Fruit fly (Drosophila melanogaster) whole organism: ENCODE results near the gene Hakai.

ENCODE experiments used
- CG8478 ChIP-seq: fragments of >200 bp; optimal IDR thresholded peaks from 2 replicates; lab custom pipeline; 2018; ENCODE audit warnings: inconsistent platforms
- Dll ChIP-seq: fragments of >200 bp; optimal IDR thresholded peaks from 2 replicates; lab custom pipeline; 2017
- EcR ChIP-seq, 2 experiments: fragments of >200 bp; optimal IDR thresholded peaks; 2 replicates each; lab custom pipeline; 2017; ENCODE audit warnings: missing biosample characterization in 2 of 2, missing genetic modification characterization in 2 of 2, missing genetic modification reagents in 2 of 2
- pan ChIP-seq: fragments of >200 bp; optimal IDR thresholded peaks from 2 replicates; lab custom pipeline; 2017
- psq ChIP-seq: fragments of >200 bp; optimal IDR thresholded peaks from 2 replicates; lab custom pipeline; 2017
- usp ChIP-seq: fragments of >200 bp; optimal IDR thresholded peaks from 2 replicates; lab custom pipeline; 2017; ENCODE audit warnings: missing biosample characterization, missing genetic modification characterization, mixed read lengths

The Hakai gene

dm6 chr2L:19549412-19549811 lies 32.9 kb downstream of the Hakai start:
- TF ChIP-seq EcR (GFP tag; optimal IDR thresholded peaks at IDR 0.05; lab: Kevin White, UChicago): peak in 1 of 2 experiments; percentile 73
- TF ChIP-seq psq (lab: Kevin White, UChicago): no peak

dm6 chr2L:19548158-19548557 lies 34.1 kb downstream of the Hakai start, which contains the start of gene Tep4:
Gene Tep4 (plus strand): TSS chr2L:19548507.
- no peak for TF ChIP-seq Dll

- TF ChIP-seq pan (lab: Kevin White, UChicago): no peak
- no peak for TF ChIP-seq Dll
- no peak for TF ChIP-seq usp (GFP tag; lab: Kevin White, UChicago)
- no peak for TF ChIP-seq CG8478 (lab: Kevin White, UChicago)
- no peak for TF ChIP-seq psq (lab: Kevin White, UChicago)
- no peak for TF ChIP-seq EcR (GFP tag; optimal IDR thresholded peaks at IDR 0.05; lab: Kevin White, UChicago)
Observed at dm6 chr2L:19546869-19547710, 35.2 kb downstream of the Hakai start, which contains the start of gene CG10337. Gene CG10337 (minus strand): TSS chr2L:19546959.

dm6 chr2L:19543010-19543564 lies 39.2 kb downstream of the Hakai start:
- TF ChIP-seq pan (lab: Kevin White, UChicago) (no peak), usp (GFP tag; lab: Kevin White, UChicago) (no peak), psq (lab: Kevin White, UChicago) (no peak), Dll (no peak), EcR (GFP tag; optimal IDR thresholded peaks at IDR 0.05; lab: Kevin White, UChicago) (no peak), CG8478 (lab: Kevin White, UChicago) (no peak)

- no peak for TF ChIP-seq usp (GFP tag; lab: Kevin White, UChicago)
- TF ChIP-seq CG8478 (lab: Kevin White, UChicago): no peak
- TF ChIP-seq psq (lab: Kevin White, UChicago): no peak
- no peak for TF ChIP-seq pan (lab: Kevin White, UChicago)
- TF ChIP-seq Dll: no peak
- TF ChIP-seq EcR (GFP tag; optimal IDR thresholded peaks at IDR 0.05; lab: Kevin White, UChicago): no peak
Observed at dm6 chr2L:19542268-19542773, 40.0 kb downstream of the Hakai start.

- TF ChIP-seq usp (GFP tag; lab: Kevin White, UChicago) (no peak), EcR (GFP tag; optimal IDR thresholded peaks at IDR 0.05; lab: Kevin White, UChicago) (peak in 1 of 2 experiments; percentile 42), psq (lab: Kevin White, UChicago) (no peak), pan (lab: Kevin White, UChicago) (no peak), CG8478 (lab: Kevin White, UChicago) (no peak)
Observed at dm6 chr2L:19540307-19540706, 42.0 kb downstream of the Hakai start, which contains the start of gene CG13081. Gene CG13081 (plus strand): TSS chr2L:19540607.

dm6 chr2L:19537779-19538456 lies 44.4 kb downstream of the Hakai start, which contains the start of gene CG13082:
Gene CG13082 (plus strand): TSS chr2L:19538425.
- no peak for TF ChIP-seq pan (lab: Kevin White, UChicago)
- no peak for TF ChIP-seq usp (GFP tag; lab: Kevin White, UChicago)
- TF ChIP-seq EcR (GFP tag; optimal IDR thresholded peaks at IDR 0.05; lab: Kevin White, UChicago): no peak

- no peak for TF ChIP-seq psq (lab: Kevin White, UChicago)
- TF ChIP-seq EcR (GFP tag; optimal IDR thresholded peaks at IDR 0.05; lab: Kevin White, UChicago): no peak
- TF ChIP-seq pan (lab: Kevin White, UChicago): no peak
- TF ChIP-seq usp (GFP tag; lab: Kevin White, UChicago): no peak
- TF ChIP-seq CG8478 (lab: Kevin White, UChicago): no peak
- TF ChIP-seq Dll: no peak
Observed at dm6 chr2L:19535234-19535633, 47.0 kb downstream of the Hakai start, which contains the start of gene CG31697. Gene CG31697 (plus strand): TSS chr2L:19535448.

- TF ChIP-seq CG8478 (lab: Kevin White, UChicago) (no peak), Dll (no peak), EcR (GFP tag; optimal IDR thresholded peaks at IDR 0.05; lab: Kevin White, UChicago) (no peak), pan (lab: Kevin White, UChicago) (no peak), usp (GFP tag; lab: Kevin White, UChicago) (no peak), psq (lab: Kevin White, UChicago) (no peak)
Observed at dm6 chr2L:19533247-19533646, 49.0 kb downstream of the Hakai start, which contains the start of gene CG33116. Gene CG33116 (plus strand): TSS chr2L:19533479.
